Fruit fly (Drosophila melanogaster): ENCODE data around the gene CG17078.

The CG17078 gene

dm6 chr2L:283071-283482, 5.0 kb upstream of the CG17078 start, which contains the start of gene CG11601 (continued):
- TF ChIP-seq peb (GFP tag; IDR thresholded peaks at IDR 0.05) (no peak), Lpt (GFP tag; optimal IDR thresholded peaks at IDR 0.05) (no peak), Camta (GFP tag; optimal IDR thresholded peaks at IDR 0.05) (no peak), jumu (GFP tag; optimal IDR thresholded peaks at IDR 0.05) (no peak), Hmr (GFP tag; optimal IDR thresholded peaks at IDR 0.05) (peak; percentile 31), CG17802 (tag; optimal IDR thresholded peaks at IDR 0.05) (peak; percentile 15), NfI (GFP tag; optimal IDR thresholded peaks at IDR 0.05) (peak; percentile 28), CG3065 (GFP tag; optimal IDR thresholded peaks at IDR 0.05) (peak; percentile 13), CG7786 (GFP tag; optimal IDR thresholded peaks at IDR 0.05) (peak; percentile 36), CG13894 (tag; optimal IDR thresholded peaks at IDR 0.05) (peak; percentile 56), CG32767 (GFP tag; IDR thresholded peaks at IDR 0.05) (0 out of 2 replicates have a peak, but pooled peaks have one; percentile 27), ttk (GFP tag; IDR thresholded peaks at IDR 0.05) (no peak), Asciz (GFP tag; optimal IDR thresholded peaks at IDR 0.05) (no peak), Hr51 (GFP tag; optimal IDR thresholded peaks at IDR 0.05) (peak in 1 of 2 experiments; percentile 9), sd (tag; optimal IDR thresholded peaks at IDR 0.05) (no peak), CoRest (tag; optimal IDR thresholded peaks at IDR 0.05) (peak; percentile 39), CG30403 (GFP tag; optimal IDR thresholded peaks at IDR 0.05) (peak; percentile 59), ap (GFP tag; IDR thresholded peaks at IDR 0.05) (no peak), CG9797 (GFP tag; optimal IDR thresholded peaks at IDR 0.05) (peak; percentile 14), Myb (GFP tag; optimal IDR thresholded peaks at IDR 0.05) (peak; percentile 58), her (GFP tag; optimal IDR thresholded peaks at IDR 0.05) (peak; percentile 52), ssp (GFP tag; IDR thresholded peaks at IDR 0.05) (peak; percentile 83), Dad (GFP tag; optimal IDR thresholded peaks at IDR 0.05) (peak; percentile 2), CTCF (GFP tag; optimal IDR thresholded peaks at IDR 0.05) (peak; percentile 80), sens-2 (GFP tag; IDR thresholded peaks at IDR 0.05) (no peak), GATAe (GFP tag; conservative IDR thresholded peaks at IDR 0.05) (no peak), Sry-δ (GFP tag; optimal IDR thresholded peaks at IDR 0.05) (peak; percentile 77), dati (GFP tag; IDR thresholded peaks at IDR 0.05) (no peak), dysf (GFP tag; IDR thresholded peaks at IDR 0.05) (peak; percentile 60), vvl (GFP tag; IDR thresholded peaks at IDR 0.05) (peak; percentile 72), wek (GFP tag; optimal IDR thresholded peaks at IDR 0.05) (no peak), CG18011 (GFP tag; optimal IDR thresholded peaks at IDR 0.05) (no peak), Aef1 (GFP tag; IDR thresholded peaks at IDR 0.05) (0 out of 3 replicates have a peak, but pooled peaks have one; percentile 20), Poxn (GFP tag; IDR thresholded peaks at IDR 0.05) (no peak), ind (GFP tag; optimal IDR thresholded peaks at IDR 0.05) (peak; percentile 18), CG5180 (GFP tag; optimal IDR thresholded peaks at IDR 0.05) (no peak), CG4820 (GFP tag; optimal IDR thresholded peaks at IDR 0.05) (peak; percentile 26), CG18764 (GFP tag; optimal IDR thresholded peaks at IDR 0.05) (peak; percentile 98), crc (GFP tag; optimal IDR thresholded peaks at IDR 0.05) (no peak), Dref (GFP tag; IDR thresholded peaks at IDR 0.05) (peak; percentile 52), Eip74EF (GFP tag; optimal IDR thresholded peaks at IDR 0.05) (peak in 1 of 2 experiments; percentile 57), Nf-YB (GFP tag; optimal IDR thresholded peaks at IDR 0.05) (no peak), CG10959 (GFP tag; IDR thresholded peaks at IDR 0.05) (no peak), CG2129 (GFP tag; IDR thresholded peaks at IDR 0.05; ENCODE audit: partially characterized antibody) (no peak), en (GFP tag; optimal IDR thresholded peaks at IDR 0.05) (no peak), knrl (GFP tag; IDR thresholded peaks at IDR 0.05; ENCODE audit: partially characterized antibody) (peak; percentile 57; the same call in 2 of the 3 replicates), bigmax (GFP tag; optimal IDR thresholded peaks at IDR 0.05) (no peak), CG1603 (tag; optimal IDR thresholded peaks at IDR 0.05) (peak; percentile 62), danr (GFP tag; IDR thresholded peaks at IDR 0.05) (0 out of 2 replicates have a peak, but pooled peaks have one; percentile 11), btn (GFP tag; optimal IDR thresholded peaks at IDR 0.05) (no peak), nom (GFP tag; optimal IDR thresholded peaks at IDR 0.05) (peak; percentile 84), CG30431 (GFP tag; optimal IDR thresholded peaks at IDR 0.05) (no peak)
